Worm (Caenorhabditis elegans): Measurements from ENCODE around the gene F21H7.5.

ce11 chrV:16209837-16210236 lies 27.5 kb upstream of the F21H7.5 start, which contains the start of gene oac-15:
- TF ChIP-seq F37D6.2 (tag; optimal IDR thresholded peaks at IDR 0.05): no peak
- no peak for TF ChIP-seq unc-62 (GFP tag; optimal IDR thresholded peaks at IDR 0.05 in 1 of 2)
- TF ChIP-seq unc-62 (tag; optimal IDR thresholded peaks at IDR 0.05): no peak
- no peak for TF ChIP-seq nhr-102 (tag; optimal IDR thresholded peaks at IDR 0.05)
- no peak for TF ChIP-seq snpc-4 (tag; optimal IDR thresholded peaks at IDR 0.05)
- TF ChIP-seq egl-27 (tag; optimal IDR thresholded peaks at IDR 0.05): no peak
- no peak for TF ChIP-seq set-16 (GFP tag; IDR thresholded peaks at IDR 0.05)
- TF ChIP-seq pha-4 (GFP tag; IDR thresholded peaks at IDR 0.05): no peak
- no peak for TF ChIP-seq pha-4 (tag; optimal IDR thresholded peaks at IDR 0.05)
- no peak for TF ChIP-seq ctbp-1 (GFP tag; IDR thresholded peaks at IDR 0.05)
- TF ChIP-seq nhr-6 (tag; optimal IDR thresholded peaks at IDR 0.05): no peak
- no peak for TF ChIP-seq aly-2 (tag; optimal IDR thresholded peaks at IDR 0.05)
- no peak for TF ChIP-seq unc-39 (tag; optimal IDR thresholded peaks at IDR 0.05)
- no peak for TF ChIP-seq madf-5 (GFP tag; IDR thresholded peaks at IDR 0.05)
- TF ChIP-seq nhr-28 (tag; optimal IDR thresholded peaks at IDR 0.05): no peak
